Worm (Caenorhabditis elegans) whole organism, L4 larva: ENCODE measurements around the gene srv-15.

Experiments used
- F10B5.3 ChIP-seq: sonication (generic microtip); optimal IDR thresholded peaks from 2 replicates; lab custom pipeline; 2016; ENCODE audit warnings: mild to moderate bottlenecking, missing genetic modification characterization, missing compliant biosample characterization
- F37D6.2 ChIP-seq: sonication (generic microtip); optimal IDR thresholded peaks from 2 replicates; lab custom pipeline; 2016; ENCODE audit warnings: mild to moderate bottlenecking, missing genetic modification characterization, missing compliant biosample characterization
- F49E8.2 ChIP-seq: sonication (generic microtip); optimal IDR thresholded peaks from 2 replicates; lab custom pipeline; 2016; ENCODE audit warnings: missing compliant biosample characterization, mild to moderate bottlenecking, missing genetic modification characterization, borderline replicate concordance
- R02D3.7 ChIP-seq: fragments of 150-350 bp; sonication (generic microtip); optimal IDR thresholded peaks from 3 replicates; lab custom pipeline; 2014; ENCODE audit warnings: missing biosample characterization, missing genetic modification characterization
- T26A8.4 ChIP-seq: fragments of 200-800 bp; sonication (Bioruptor generic); IDR thresholded peaks from 2 replicates; pipeline ENCODE4 v1.3.6; 2022; ENCODE audit warnings: missing genetic modification characterization, missing compliant biosample characterization
- Y5F2A.4 ChIP-seq: fragments of 200-800 bp; sonication (Bioruptor generic); optimal IDR thresholded peaks from 2 replicates; lab custom pipeline; 2018; ENCODE audit warnings: mild to moderate bottlenecking, missing genetic modification characterization, missing compliant biosample characterization
- ZK546.5 ChIP-seq, 2 experiments: sonication (generic microtip); optimal IDR thresholded peaks; 2 replicates each; lab custom pipeline; 2017; ENCODE audit warnings: missing biosample characterization in 2 of 2, missing genetic modification characterization in 2 of 2
- aha-1 ChIP-seq: fragments of 150-350 bp; peaks from one replicate; lab custom pipeline; 2014; ENCODE audit warnings: missing biosample characterization, missing genetic modification characterization
- arid-1 ChIP-seq: fragments of 200-800 bp; sonication (Bioruptor generic); conservative IDR thresholded peaks from 2 replicates; pipeline ENCODE4 v1.3.6; 2022; ENCODE audit warnings: missing genetic modification reagents, missing genetic modification characterization, missing compliant biosample characterization
- ceh-28 ChIP-seq: fragments of 150-350 bp; optimal IDR thresholded peaks from 2 replicates; lab custom pipeline; 2014; ENCODE audit warnings: missing biosample characterization, missing genetic modification reagents, missing genetic modification characterization
- ceh-62 ChIP-seq: sonication (generic microtip); optimal IDR thresholded peaks from 2 replicates; lab custom pipeline; 2017; ENCODE audit warnings: missing biosample characterization, missing genetic modification characterization
- ces-1 ChIP-seq: fragments of 150-350 bp; sonication (generic microtip); optimal IDR thresholded peaks from 4 replicates; lab custom pipeline; 2014; ENCODE audit warnings: missing biosample characterization, missing genetic modification reagents, missing genetic modification characterization
- daf-19 ChIP-seq: fragments of 200-800 bp; sonication (Bioruptor generic); conservative IDR thresholded peaks from 2 replicates; pipeline ENCODE4 v1.3.6; 2022; ENCODE audit warnings: missing genetic modification characterization, missing compliant biosample characterization
- dpl-1 ChIP-seq: fragments of 150-350 bp; optimal IDR thresholded peaks from 2 replicates; lab custom pipeline; 2014; ENCODE audit warnings: missing biosample characterization, missing genetic modification reagents, missing genetic modification characterization
- gei-8 ChIP-seq: fragments of 200-800 bp; sonication (Bioruptor generic); optimal IDR thresholded peaks from 2 replicates; lab custom pipeline; 2018; ENCODE audit warnings: mild to moderate bottlenecking, missing genetic modification characterization, missing compliant biosample characterization
- hlh-30 ChIP-seq: sonication (generic microtip); optimal IDR thresholded peaks from 2 replicates; lab custom pipeline; 2017; ENCODE audit warnings: antibody characterized with exemption, mild to moderate bottlenecking, missing genetic modification characterization, missing compliant biosample characterization; ENCODE audit not compliant: insufficient read depth
- lin-13 ChIP-seq: fragments of 150-350 bp; optimal IDR thresholded peaks from 2 replicates; lab custom pipeline; 2014; ENCODE audit warnings: missing biosample characterization, missing genetic modification reagents, missing genetic modification characterization
- lin-15B ChIP-seq: fragments of 150-350 bp; sonication (generic microtip); optimal IDR thresholded peaks from 3 replicates; lab custom pipeline; 2014; ENCODE audit warnings: missing biosample characterization, missing genetic modification characterization
- lin-29 ChIP-seq: fragments of 200-800 bp; sonication (Bioruptor generic); IDR thresholded peaks from 2 replicates; pipeline ENCODE4 v1.3.6; 2022; ENCODE audit warnings: missing genetic modification reagents, missing genetic modification characterization, missing compliant biosample characterization
- lin-38 ChIP-seq: fragments of 200-800 bp; sonication (Bioruptor generic); IDR thresholded peaks from 2 replicates; pipeline ENCODE4 v1.3.6; 2022; ENCODE audit warnings: missing genetic modification reagents, missing genetic modification characterization, missing compliant biosample characterization
- mes-2 ChIP-seq: sonication (generic microtip); optimal IDR thresholded peaks from 2 replicates; lab custom pipeline; 2016; ENCODE audit warnings: missing genotype, mild to moderate bottlenecking, missing genetic modification characterization, missing compliant biosample characterization; ENCODE audit not compliant: poor library complexity, severe bottlenecking
- mxl-2 ChIP-seq: fragments of 200-800 bp; sonication (Bioruptor generic); conservative IDR thresholded peaks from 2 replicates; pipeline ENCODE4 v1.3.6; 2022; ENCODE audit warnings: missing genetic modification reagents, missing genetic modification characterization, missing compliant biosample characterization
- nhr-10 ChIP-seq: fragments of 150-350 bp; optimal IDR thresholded peaks from 2 replicates; lab custom pipeline; 2014; ENCODE audit warnings: missing biosample characterization, missing genetic modification characterization
- nhr-102 ChIP-seq: sonication (generic microtip); optimal IDR thresholded peaks from 2 replicates; lab custom pipeline; 2016; ENCODE audit warnings: mild to moderate bottlenecking, missing genetic modification characterization, moderate library complexity, missing compliant biosample characterization
- nhr-11 ChIP-seq: fragments of 150-350 bp; optimal IDR thresholded peaks from 2 replicates; lab custom pipeline; 2014; ENCODE audit warnings: missing biosample characterization, missing genetic modification characterization
- nhr-237 ChIP-seq: sonication (generic microtip); optimal IDR thresholded peaks from 2 replicates; lab custom pipeline; 2017; ENCODE audit warnings: missing biosample characterization, missing genetic modification characterization
- nhr-25 ChIP-seq: sonication (generic microtip); optimal IDR thresholded peaks from 2 replicates; lab custom pipeline; 2017; ENCODE audit warnings: missing genetic modification characterization, mild to moderate bottlenecking, missing compliant biosample characterization, antibody characterized with exemption, moderate library complexity, borderline replicate concordance; ENCODE audit not compliant: insufficient read depth
- nhr-48 ChIP-seq: sonication (generic microtip); optimal IDR thresholded peaks from 2 replicates; lab custom pipeline; 2016; ENCODE audit warnings: mild to moderate bottlenecking, missing genetic modification characterization, missing compliant biosample characterization
- nhr-6 ChIP-seq: fragments of 150-350 bp; optimal IDR thresholded peaks from 2 replicates; lab custom pipeline; 2014; ENCODE audit warnings: missing biosample characterization, missing genetic modification characterization
- nhr-77 ChIP-seq: fragments of 150-350 bp; optimal IDR thresholded peaks from 2 replicates; lab custom pipeline; 2014; ENCODE audit warnings: missing biosample characterization, missing genetic modification characterization
- pha-4 ChIP-seq, 2 experiments: fragments of 150-350 bp in 1 of 2; fragments of 200-800 bp in 1 of 2; sonication (Bioruptor generic) in 1 of 2; IDR thresholded peaks in 1 of 2; optimal IDR thresholded peaks in 1 of 2; 2 replicates each; pipeline versions ENCODE4 v1.3.6 to Lab custom; 2014 to 2022; ENCODE audit warnings: missing genetic modification characterization in 2 of 2, missing genetic modification reagents in 2 of 2, missing biosample characterization in 1 of 2, missing compliant biosample characterization in 1 of 2
- rbr-2 ChIP-seq: sonication (generic microtip); optimal IDR thresholded peaks from 2 replicates; lab custom pipeline; 2016; ENCODE audit warnings: missing genotype, missing genetic modification characterization, missing compliant biosample characterization
- spr-1 ChIP-seq: sonication (generic microtip); optimal IDR thresholded peaks from 2 replicates; lab custom pipeline; 2016; ENCODE audit warnings: mild to moderate bottlenecking, missing genetic modification characterization, missing compliant biosample characterization
- spr-3 ChIP-seq: fragments of 200-800 bp; sonication (Bioruptor generic); optimal IDR thresholded peaks from 2 replicates; lab custom pipeline; 2018; ENCODE audit warnings: mild to moderate bottlenecking, missing genetic modification characterization, missing compliant biosample characterization
- unc-130 ChIP-seq: sonication (generic microtip); optimal IDR thresholded peaks from 2 replicates; lab custom pipeline; 2016; ENCODE audit warnings: missing genetic modification reagents, missing genetic modification characterization, missing compliant biosample characterization
- unc-39 ChIP-seq: sonication (generic microtip); optimal IDR thresholded peaks from 2 replicates; lab custom pipeline; 2017; ENCODE audit warnings: missing biosample characterization, missing genetic modification characterization
- vab-7 ChIP-seq: fragments of 200-800 bp; sonication (Bioruptor generic); IDR thresholded peaks from 2 replicates; pipeline ENCODE4 v1.3.6; 2022; ENCODE audit warnings: missing genetic modification reagents, missing genetic modification characterization, missing compliant biosample characterization
- zip-2 ChIP-seq: fragments of 150-350 bp; optimal IDR thresholded peaks from 2 replicates; lab custom pipeline; 2014; ENCODE audit warnings: missing biosample characterization, missing genetic modification characterization
- ztf-11 ChIP-seq: fragments of 150-350 bp; optimal IDR thresholded peaks from 2 replicates; lab custom pipeline; 2014; ENCODE audit warnings: missing biosample characterization, missing genetic modification characterization

Gene srv-15

DNA sequence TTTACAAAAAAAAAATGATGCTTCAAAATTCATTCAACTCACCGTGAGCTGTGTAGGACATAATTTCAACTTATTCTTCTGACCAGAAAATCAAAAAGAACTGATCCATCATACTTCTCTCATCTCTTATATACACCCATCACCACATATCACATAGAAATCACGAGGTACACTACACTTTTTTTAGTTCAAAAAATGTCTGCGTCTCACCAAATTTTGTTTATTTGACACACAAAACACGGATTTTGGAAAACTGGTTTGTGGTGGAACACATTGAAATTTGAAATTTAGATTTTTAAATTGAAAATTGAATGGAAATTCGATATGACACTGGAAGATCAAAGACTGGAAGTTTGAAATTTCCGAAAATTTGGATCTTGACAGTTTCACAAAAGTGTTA is 5.3 kb upstream of the srv-15 start, which contains the start of gene Y105C5B.5 (continued):
- TF ChIP-seq nhr-10, result no peak
- no peak for TF ChIP-seq ZK546.5 (tag; optimal IDR thresholded peaks at IDR 0.05; lab: Kevin White, UChicago)
- TF ChIP-seq aha-1 (tag; lab: Kevin White, UChicago), result peak; percentile 28
- no peak for TF ChIP-seq nhr-102 (tag; lab: Kevin White, UChicago)
- TF ChIP-seq, all 104 proteins: peak for 7

DNA sequence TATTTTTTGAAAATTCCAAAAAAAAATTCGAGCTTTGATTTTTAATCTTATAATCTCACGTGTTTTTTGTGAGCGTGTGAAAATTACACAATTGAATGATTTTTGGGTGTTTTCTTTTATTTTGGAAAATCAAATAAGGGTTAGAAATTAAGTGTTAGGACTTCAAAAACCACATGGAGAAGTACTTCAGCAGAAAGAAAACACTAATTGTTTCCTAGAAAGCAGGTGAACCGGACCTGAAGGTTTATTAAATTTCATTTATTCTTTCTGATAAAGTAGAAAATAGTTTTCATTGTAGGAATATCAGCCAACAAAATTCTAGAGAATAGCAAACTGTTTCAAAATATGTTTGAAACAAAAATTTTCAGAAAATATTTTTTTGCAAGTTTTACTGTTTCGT is 1.9 kb downstream of the srv-15 start:
- TF ChIP-seq ces-1 (GFP tag; lab: Kevin White, UChicago), result no peak
- TF ChIP-seq nhr-25, result no peak

DNA sequence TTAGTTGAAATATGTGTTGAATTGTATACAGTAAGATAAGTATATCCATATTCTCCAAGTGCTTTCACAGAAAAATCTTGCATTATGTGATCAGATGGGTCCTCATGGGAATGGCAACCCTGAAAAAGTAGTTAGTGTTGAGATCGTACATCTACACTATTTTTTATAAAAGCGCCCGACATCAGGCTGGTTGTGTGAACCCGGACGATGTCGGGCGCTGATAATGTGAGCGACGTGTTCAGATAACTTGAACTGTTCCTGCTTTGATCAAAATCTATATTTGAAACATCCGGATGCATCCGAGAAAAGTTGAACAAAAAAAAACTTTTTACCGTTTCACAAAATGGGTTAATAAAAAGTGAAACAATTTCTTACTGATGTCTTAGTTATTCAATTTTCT is 8.7 kb downstream of the srv-15 start:
- TF ChIP-seq F49E8.2, result no peak
- no peak for TF ChIP-seq mes-2 (tag; lab: Kevin White, UChicago)
- TF ChIP-seq ceh-62 (tag; lab: Kevin White, UChicago), result no peak
- no peak for TF ChIP-seq spr-3 (GFP tag; lab: Kevin White, UChicago)
- TF ChIP-seq F10B5.3 (tag; lab: Kevin White, UChicago), result no peak
- no peak for TF ChIP-seq hlh-30 (tag; lab: Kevin White, UChicago)
- no peak for TF ChIP-seq unc-39
- no peak for TF ChIP-seq pha-4 (GFP tag; IDR thresholded peaks at IDR 0.05; lab: Robert Waterston, UW)
- TF ChIP-seq pha-4 (tag; optimal IDR thresholded peaks at IDR 0.05; lab: Kevin White, UChicago), result no peak
- no peak for TF ChIP-seq mxl-2 (GFP tag; lab: Robert Waterston, UW)
- TF ChIP-seq unc-130, result no peak
- TF ChIP-seq rbr-2 (tag; lab: Kevin White, UChicago), result no peak
- no peak for TF ChIP-seq spr-1 (tag; lab: Kevin White, UChicago)
- no peak for TF ChIP-seq lin-15B

DNA sequence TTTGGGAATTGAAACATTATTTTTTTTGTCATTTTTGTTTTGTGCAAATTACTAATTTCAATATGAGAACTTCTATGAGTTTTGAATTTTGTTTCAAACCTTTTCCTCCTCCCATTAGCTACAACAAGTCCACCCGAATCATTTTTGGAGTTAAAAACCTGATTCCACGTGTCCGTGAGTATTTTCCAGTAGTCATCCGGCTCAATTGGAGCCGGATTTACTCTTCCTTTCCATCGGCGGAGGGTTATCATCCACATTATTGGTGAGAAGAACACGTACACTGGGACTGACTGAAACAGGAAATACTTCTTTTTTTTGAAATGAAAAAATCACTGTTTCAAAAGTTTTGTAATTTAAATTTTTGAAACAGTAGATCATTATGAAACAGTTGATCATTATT is 16.6 kb downstream of the srv-15 start:
- TF ChIP-seq T26A8.4 (GFP tag; lab: Robert Waterston, UW), result no peak
- peak; percentile 96 for TF ChIP-seq aha-1 (tag; lab: Kevin White, UChicago)

DNA sequence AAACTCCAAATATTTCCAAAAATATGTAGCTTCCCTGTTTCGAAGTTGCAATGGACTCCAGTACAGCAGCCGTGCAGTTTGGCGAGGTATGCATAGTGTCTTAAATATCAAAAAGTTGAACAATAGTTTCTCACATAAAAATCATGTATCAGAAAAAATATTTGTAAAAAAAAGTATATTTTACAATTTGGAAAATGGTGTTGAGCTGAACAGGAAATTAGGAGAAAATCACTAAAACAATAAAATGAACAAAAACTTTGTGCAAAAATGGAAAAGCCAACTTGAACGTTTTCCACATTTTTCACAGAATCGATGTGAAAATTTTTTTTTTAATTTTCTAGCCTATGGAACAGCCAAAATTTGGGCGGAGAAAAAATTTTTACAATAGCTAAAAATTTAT is 20.4 kb downstream of the srv-15 start, which contains the start of gene Y105C5B.8:
TSS of gene Y105C5B.8 (minus strand) at position 101 of the 400 bp plus-strand sequence.
- no peak for TF ChIP-seq gei-8
- TF ChIP-seq lin-15B, result no peak
- TF ChIP-seq lin-13 (GFP tag; lab: Kevin White, UChicago), result no peak
- TF ChIP-seq vab-7 (GFP tag; lab: Robert Waterston, UW), result no peak
- TF ChIP-seq daf-19 (GFP tag; lab: Robert Waterston, UW), result no peak
- no peak for TF ChIP-seq lin-38 (GFP tag; lab: Robert Waterston, UW)
- no peak for TF ChIP-seq lin-29
- no peak for TF ChIP-seq F37D6.2 (tag; lab: Kevin White, UChicago)
- no peak for TF ChIP-seq ceh-28 (tag; lab: Kevin White, UChicago)
- no peak for TF ChIP-seq nhr-77 (tag; lab: Kevin White, UChicago)
- TF ChIP-seq dpl-1, result no peak
- no peak for TF ChIP-seq arid-1 (GFP tag; lab: Robert Waterston, UW)
- no peak for TF ChIP-seq nhr-48
- no peak for TF ChIP-seq nhr-6
- TF ChIP-seq R02D3.7, result no peak
- no peak for TF ChIP-seq ztf-11 (tag; lab: Kevin White, UChicago)
- TF ChIP-seq nhr-11 (tag; lab: Kevin White, UChicago), result no peak
- TF ChIP-seq nhr-237 (tag; lab: Kevin White, UChicago), result no peak
- no peak for TF ChIP-seq Y5F2A.4
- TF ChIP-seq zip-2 (tag; lab: Kevin White, UChicago), result no peak
